Fruit fly (Drosophila melanogaster): ENCODE results near the gene CG33271.

Gene CG33271

dm6 chr3L:11577395-11577794 is at the start of gene CG33271:
TSS of gene CG33271 (minus strand) at chr3L:11577495.
- no peak for TF ChIP-seq CG9609 (GFP tag; optimal IDR thresholded peaks at IDR 0.05)
- no peak for TF ChIP-seq mld (GFP tag; IDR thresholded peaks at IDR 0.05; ENCODE audit: partially characterized antibody)
- TF ChIP-seq dati (GFP tag; IDR thresholded peaks at IDR 0.05) = no peak
- no peak for TF ChIP-seq knrl (GFP tag; IDR thresholded peaks at IDR 0.05; ENCODE audit: partially characterized antibody)
- no peak for TF ChIP-seq Ets97D (GFP tag; optimal IDR thresholded peaks at IDR 0.05)
- TF ChIP-seq nom (GFP tag; optimal IDR thresholded peaks at IDR 0.05) = no peak
- no peak for TF ChIP-seq CG1233 (GFP tag; optimal IDR thresholded peaks at IDR 0.05)
- TF ChIP-seq grn (GFP tag; optimal IDR thresholded peaks at IDR 0.05) = no peak
- TF ChIP-seq Dek (tag; optimal IDR thresholded peaks at IDR 0.05) = no peak
- TF ChIP-seq NFAT (GFP tag; IDR thresholded peaks at IDR 0.05) = no peak
- TF ChIP-seq CG2202 (tag; optimal IDR thresholded peaks at IDR 0.05) = no peak
- TF ChIP-seq zfh2 (GFP tag; optimal IDR thresholded peaks at IDR 0.05) = no peak
- TF ChIP-seq oc (tag; optimal IDR thresholded peaks at IDR 0.05) = no peak
- TF ChIP-seq Camta (GFP tag; optimal IDR thresholded peaks at IDR 0.05) = no peak
- peak; percentile 31 for TF ChIP-seq CG18599 (GFP tag; optimal IDR thresholded peaks at IDR 0.05)
- TF ChIP-seq crol (GFP tag; IDR thresholded peaks at IDR 0.05) = no peak
- TF ChIP-seq gsb-n (tag; optimal IDR thresholded peaks at IDR 0.05) = no peak
- TF ChIP-seq CG3281 (GFP tag; optimal IDR thresholded peaks at IDR 0.05) = peak; percentile 31
- TF ChIP-seq Poxn (GFP tag; IDR thresholded peaks at IDR 0.05) = no peak
- no peak for TF ChIP-seq CG17359 (tag; optimal IDR thresholded peaks at IDR 0.05)
- no peak for TF ChIP-seq Rx (GFP tag; IDR thresholded peaks at IDR 0.05)
- TF ChIP-seq CG2120 (GFP tag; optimal IDR thresholded peaks at IDR 0.05) = peak; percentile 13
- TF ChIP-seq CG10267 (tag; optimal IDR thresholded peaks at IDR 0.05) = no peak
- no peak for TF ChIP-seq HHEX (GFP tag; optimal IDR thresholded peaks at IDR 0.05)
- no peak for TF ChIP-seq CG4730 (GFP tag; IDR thresholded peaks at IDR 0.05)
- no peak for TF ChIP-seq CG10366 (GFP tag; IDR thresholded peaks at IDR 0.05)
- TF ChIP-seq CG12071 (GFP tag; optimal IDR thresholded peaks at IDR 0.05) = no peak
- no peak for TF ChIP-seq CG34224 (GFP tag; IDR thresholded peaks at IDR 0.05; ENCODE audit: partially characterized antibody)
- peak; percentile 31 for TF ChIP-seq CG6765 (GFP tag; optimal IDR thresholded peaks at IDR 0.05)
- TF ChIP-seq jumu (GFP tag; optimal IDR thresholded peaks at IDR 0.05) = no peak
- TF ChIP-seq B-H1 (GFP tag; IDR thresholded peaks at IDR 0.05) = no peak
- peak; percentile 31 for TF ChIP-seq Meics (GFP tag; optimal IDR thresholded peaks at IDR 0.05)
- no peak for TF ChIP-seq vnd (GFP tag; IDR thresholded peaks at IDR 0.05; ENCODE audit: partially characterized antibody)
- no peak for TF ChIP-seq stwl (tag; optimal IDR thresholded peaks at IDR 0.05)
- TF ChIP-seq CG7745 (tag; optimal IDR thresholded peaks at IDR 0.05) = no peak
- TF ChIP-seq Hr39 (optimal IDR thresholded peaks at IDR 0.05) = no peak
- no peak for TF ChIP-seq kni (GFP tag; optimal IDR thresholded peaks at IDR 0.05)
- peak; percentile 41 for TF ChIP-seq Hmr (GFP tag; optimal IDR thresholded peaks at IDR 0.05)
- TF ChIP-seq CG7372 (GFP tag; IDR thresholded peaks at IDR 0.05) = no peak
- peak; percentile 7 for TF ChIP-seq CG15269 (tag; optimal IDR thresholded peaks at IDR 0.05)
- no peak for TF ChIP-seq tx (GFP tag; optimal IDR thresholded peaks at IDR 0.05)
- TF ChIP-seq CG13296 (GFP tag; optimal IDR thresholded peaks at IDR 0.05) = peak; percentile 2
- TF ChIP-seq row (GFP tag; IDR thresholded peaks at IDR 0.05) = no peak
- no peak for TF ChIP-seq zf30C (GFP tag; optimal IDR thresholded peaks at IDR 0.05)
- no peak for TF ChIP-seq vvl (GFP tag; IDR thresholded peaks at IDR 0.05)
- TF ChIP-seq Abd-B (GFP tag; optimal IDR thresholded peaks at IDR 0.05) = no peak
- no peak for TF ChIP-seq tio (GFP tag; optimal IDR thresholded peaks at IDR 0.05)
- no peak for TF ChIP-seq cato (GFP tag; optimal IDR thresholded peaks at IDR 0.05; ENCODE audit: borderline replicate concordance)
- no peak for TF ChIP-seq CG5245 (GFP tag; optimal IDR thresholded peaks at IDR 0.05)
- TF ChIP-seq run (tag; optimal IDR thresholded peaks at IDR 0.05) = no peak
- TF ChIP-seq Neu2 (GFP tag; optimal IDR thresholded peaks at IDR 0.05; ENCODE audit: borderline replicate concordance) = no peak
- no peak for TF ChIP-seq CG6272 (GFP tag; IDR thresholded peaks at IDR 0.05)

Measured in whole organism, embryonic.